Worm (Caenorhabditis elegans) whole organism, L3 larva: ENCODE measurements around the gene fbxb-30.
"Not testable (repeated sequence)": the region's sequence is repeated elsewhere in the genome, so short reads cannot be mapped to it uniquely, and the experiment has no call there.

Experiments
- ceh-16 ChIP-seq: sonication (generic microtip); optimal IDR thresholded peaks from 2 replicates; lab custom pipeline; 2017; ENCODE audit warnings: missing biosample characterization, missing genetic modification characterization
- ceh-82 ChIP-seq: fragments of 150-350 bp; optimal IDR thresholded peaks from 2 replicates; lab custom pipeline; 2014; ENCODE audit warnings: missing biosample characterization, missing genetic modification characterization
- egl-27 ChIP-seq: sonication (generic microtip); optimal IDR thresholded peaks from 4 replicates; lab custom pipeline; 2017; ENCODE audit warnings: missing biosample characterization, missing genetic modification reagents, missing genetic modification characterization
- elt-1 ChIP-seq: fragments of 150-350 bp; optimal IDR thresholded peaks from 2 replicates; lab custom pipeline; 2014; ENCODE audit warnings: missing biosample characterization, missing genetic modification characterization
- nhr-77 ChIP-seq: fragments of 150-350 bp; optimal IDR thresholded peaks from 2 replicates; lab custom pipeline; 2014; ENCODE audit warnings: missing biosample characterization, missing genetic modification characterization
- pha-4 ChIP-seq: fragments of 150-350 bp; optimal IDR thresholded peaks from 2 replicates; lab custom pipeline; 2014; ENCODE audit warnings: missing biosample characterization, missing genetic modification reagents, missing genetic modification characterization
- pqm-1 ChIP-seq: fragments of 150-350 bp; optimal IDR thresholded peaks from 2 replicates; lab custom pipeline; 2017; ENCODE audit warnings: missing biosample characterization, missing genetic modification characterization, inconsistent platforms
- sea-2 ChIP-seq: fragments of 150-350 bp; sonication (generic microtip); optimal IDR thresholded peaks from 4 replicates; lab custom pipeline; 2014; ENCODE audit warnings: missing biosample characterization, missing genetic modification reagents, missing genetic modification characterization

DNA sequence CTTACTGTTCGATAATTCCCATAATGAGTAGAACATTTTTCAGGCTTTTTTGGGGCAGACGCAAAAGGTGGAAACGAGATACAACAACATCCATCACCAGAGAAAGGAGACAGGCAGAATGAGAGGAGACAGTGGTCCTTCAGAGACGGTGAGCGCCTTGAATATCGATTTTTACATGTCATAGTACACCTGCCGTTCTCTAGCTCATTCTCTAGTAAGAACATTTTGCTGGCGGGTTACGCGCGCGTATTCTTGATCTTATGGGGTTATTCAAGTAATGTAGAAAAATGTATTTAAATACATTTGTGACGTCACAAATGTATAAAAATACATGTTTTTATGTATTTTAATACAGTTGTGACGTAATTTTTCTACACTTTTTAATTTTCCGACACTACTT is 42.7 kb upstream of the fbxb-30 start, which contains the start of gene fbxb-45:
- not testable (repeated sequence) for TF ChIP-seq pqm-1; ceh-16 (tag; lab: Kevin White, UChicago); ceh-82 (tag; lab: Kevin White, UChicago); nhr-77 (tag; lab: Kevin White, UChicago); egl-27 (tag; lab: Kevin White, UChicago); pha-4 (tag; lab: Kevin White, UChicago); sea-2 (GFP tag; lab: Kevin White, UChicago); elt-1
